Fruit fly (Drosophila melanogaster) whole organism, pupa: ENCODE results near the gene TotB.

Experiments used
- CG8301 ChIP-seq: fragments of 200-800 bp; sonication (Bioruptor generic); optimal IDR thresholded peaks from 2 replicates; lab custom pipeline; 2018; ENCODE audit warnings: missing biosample characterization, mild to moderate bottlenecking, missing genetic modification characterization
- fd96Ca ChIP-seq: fragments of 200-800 bp; sonication (Bioruptor generic); IDR thresholded peaks from 3 replicates; pipeline ENCODE4 v1.3.6; 2022; ENCODE audit warnings: missing biosample characterization, missing genetic modification characterization

DNA sequence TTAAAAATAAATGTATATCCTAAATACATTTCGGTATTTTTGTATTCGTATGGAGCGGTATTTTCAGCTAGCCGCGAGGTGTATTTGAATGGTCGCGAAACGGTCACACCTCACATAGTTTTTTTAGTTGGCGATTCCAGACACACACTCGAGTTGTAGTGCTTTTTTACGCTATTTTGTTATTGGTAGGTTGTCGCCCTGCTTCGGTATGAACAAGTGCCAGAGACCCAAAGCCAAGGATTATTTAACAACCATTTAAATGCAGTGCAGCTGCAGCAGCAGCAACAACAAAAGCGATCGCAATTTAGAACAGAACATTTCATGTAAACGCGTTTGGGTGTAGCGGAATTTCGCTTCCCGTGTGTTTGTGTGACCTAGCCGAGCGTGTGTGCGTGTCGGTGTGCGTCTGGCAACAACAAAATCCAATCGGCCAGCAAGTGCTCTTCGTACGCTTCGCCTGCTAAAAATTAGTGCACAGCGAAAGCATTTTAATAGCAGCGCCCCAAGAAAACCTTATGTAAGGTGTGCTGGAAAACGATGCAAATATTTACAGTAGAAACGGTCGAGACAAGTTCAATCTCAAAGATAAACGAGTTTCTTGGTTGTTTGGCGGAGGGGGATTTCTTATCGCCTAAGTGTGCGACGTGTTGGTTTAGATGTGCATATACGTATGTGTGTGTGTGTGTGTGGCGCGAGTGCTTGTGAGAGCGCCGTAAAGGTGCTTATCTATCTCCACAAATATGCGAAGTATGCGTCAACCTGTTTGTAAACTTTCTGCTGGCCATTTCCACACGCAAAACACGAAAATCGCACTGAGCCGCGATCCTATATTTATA lies 40.8 kb upstream of the TotB start, which contains the start of gene Synd:
- no peak for TF ChIP-seq fd96Ca (GFP tag; lab: Robert Waterston, UW)
- TF ChIP-seq CG8301 (tag; lab: Kevin White, UChicago) = peak; percentile 34
